Fruit fly (Drosophila melanogaster) Kc167 (cell line): ENCODE results near the gene Mdh1.

Experiments used
- Myc ChIP-seq: fragments of >200 bp; optimal IDR thresholded peaks from 2 replicates; lab custom pipeline; 2017; ENCODE audit warnings: missing external identifiers
- Sin3A ChIP-seq: fragments of >200 bp; optimal IDR thresholded peaks from 2 replicates; lab custom pipeline; 2018; ENCODE audit warnings: missing external identifiers
- h ChIP-seq: fragments of >200 bp; optimal IDR thresholded peaks from 3 replicates; lab custom pipeline; 2018; ENCODE audit warnings: missing external identifiers
- insv ChIP-seq: fragments of >200 bp; optimal IDR thresholded peaks from 3 replicates; lab custom pipeline; 2018; ENCODE audit warnings: missing external identifiers
- psq ChIP-seq: fragments of >200 bp; optimal IDR thresholded peaks from 2 replicates; lab custom pipeline; 2017; ENCODE audit warnings: missing external identifiers
- ttk ChIP-seq: sonication (Bioruptor generic); optimal IDR thresholded peaks from 2 replicates; lab custom pipeline; 2017; ENCODE audit warnings: missing external identifiers

The Mdh1 gene

DNA sequence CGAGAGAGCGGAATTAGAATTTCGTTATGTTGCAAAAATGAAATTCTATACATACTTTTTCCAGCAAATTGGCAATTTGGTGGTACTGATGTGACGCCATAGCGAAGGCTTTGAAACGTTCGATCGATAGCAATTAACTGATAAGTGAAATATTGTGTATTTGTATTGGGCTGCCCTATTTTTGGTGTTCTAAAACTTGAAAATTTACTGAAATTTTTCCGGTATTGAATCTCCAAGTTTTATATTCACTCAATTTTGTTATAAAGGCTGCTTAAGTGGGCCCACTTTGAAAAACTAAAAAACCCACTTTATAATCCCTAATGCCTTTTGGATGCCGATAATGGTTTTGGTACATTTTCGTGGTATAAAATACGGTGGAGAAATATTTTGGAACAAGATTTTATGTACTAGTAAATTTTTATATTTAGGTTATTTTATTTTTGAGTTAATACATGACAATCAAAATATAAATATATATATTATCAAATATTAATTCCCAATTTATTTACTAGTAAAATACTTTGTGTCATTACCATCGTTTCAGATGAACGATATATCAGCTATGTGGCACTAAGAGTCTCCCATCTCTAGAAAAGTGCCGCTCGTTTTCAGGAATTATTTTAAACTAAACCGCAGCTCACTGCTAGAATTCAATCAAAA lies 33.6 kb downstream of the Mdh1 start, which contains the start of the genes Cand1 and pim:
TSS of gene Cand1 (minus strand) at position 300 of the 660 bp plus-strand sequence.
TSS of gene pim (plus strand) at position 582 of the 660 bp plus-strand sequence.
- TF ChIP-seq ttk (lab: Kevin White, UChicago) (no peak), psq (lab: Kevin White, UChicago) (no peak), Myc (lab: Kevin White, UChicago) (no peak), h (lab: Kevin White, UChicago) (no peak), Sin3A (no peak), insv (lab: Kevin White, UChicago) (no peak)

DNA sequence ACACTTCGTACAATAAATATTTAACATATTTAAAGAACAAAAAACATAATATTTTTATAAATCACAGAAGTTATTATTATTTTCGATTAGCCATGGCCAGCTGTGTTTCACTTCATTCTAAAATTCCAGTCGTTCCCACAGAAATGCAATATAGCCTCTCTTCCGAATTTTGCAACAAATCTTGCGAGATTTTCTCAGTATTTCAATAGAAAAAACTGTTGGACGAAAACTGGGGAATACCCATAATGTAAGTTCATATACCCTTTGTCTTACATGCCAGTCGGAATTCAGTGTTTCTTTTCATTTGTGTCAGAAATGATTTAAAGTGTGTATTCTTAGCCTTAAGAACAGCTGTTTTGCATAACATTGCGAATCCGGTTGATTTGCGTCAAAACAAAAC lies 39.6 kb downstream of the Mdh1 start, which contains the start of the genes CtsL4 and ClpP:
TSS of gene CtsL4 (minus strand) at position 90 of the 400 bp plus-strand sequence.
TSS of gene ClpP (plus strand) at position 288 of the 400 bp plus-strand sequence.
- TF ChIP-seq insv (lab: Kevin White, UChicago) (no peak), ttk (lab: Kevin White, UChicago) (no peak), h (lab: Kevin White, UChicago) (no peak), psq (lab: Kevin White, UChicago) (no peak), Sin3A (no peak), Myc (lab: Kevin White, UChicago) (no peak)

DNA sequence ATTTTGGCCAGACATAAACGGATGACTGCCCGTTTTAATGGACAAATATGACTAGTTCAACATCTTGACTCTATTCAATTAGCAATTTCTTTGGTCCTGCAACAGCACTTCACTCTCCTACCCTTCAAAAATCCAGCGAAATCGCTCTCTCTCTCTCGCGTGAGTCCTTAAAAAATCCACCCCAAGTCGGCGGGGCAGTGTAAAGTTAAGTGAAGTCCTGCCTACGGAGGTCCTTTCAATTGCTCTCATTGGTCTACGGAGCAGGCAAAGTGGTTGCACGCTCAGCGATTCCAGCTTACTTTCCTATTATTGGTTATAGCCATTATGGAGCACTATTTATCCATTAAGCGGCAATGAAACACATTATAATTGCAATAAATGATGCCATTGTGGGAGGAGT lies 42.3 kb downstream of the Mdh1 start, which contains the start of gene CG34367:
TSS of gene CG34367 (minus strand) at position 35 of the 400 bp plus-strand sequence.
- TF ChIP-seq psq (lab: Kevin White, UChicago) (no peak), h (lab: Kevin White, UChicago) (no peak), Sin3A (no peak), Myc (lab: Kevin White, UChicago) (no peak), ttk (lab: Kevin White, UChicago) (no peak), insv (lab: Kevin White, UChicago) (no peak)

DNA sequence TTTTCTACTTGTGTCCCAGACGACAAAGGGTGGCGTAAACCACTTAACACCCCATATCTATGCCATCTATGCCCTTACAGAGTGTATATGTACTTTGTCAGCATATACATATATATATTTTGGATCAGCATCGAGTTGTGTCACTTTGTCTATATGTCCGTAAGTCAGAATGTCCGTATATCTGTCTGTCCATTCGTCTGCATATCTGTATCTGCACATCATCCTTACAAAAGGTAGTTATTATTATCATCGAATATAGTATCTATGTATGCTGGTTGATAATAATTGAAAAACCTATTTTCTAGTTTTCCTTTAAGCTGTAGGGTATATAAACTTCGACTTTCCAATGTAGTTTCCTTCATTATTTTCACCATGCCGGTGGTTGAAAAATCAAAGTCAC lies 45.0 kb downstream of the Mdh1 start:
- TF ChIP-seq psq (lab: Kevin White, UChicago), result no peak
- no peak for TF ChIP-seq ttk (lab: Kevin White, UChicago)
- no peak for TF ChIP-seq insv (lab: Kevin White, UChicago)
- no peak for TF ChIP-seq h (lab: Kevin White, UChicago)
- no peak for TF ChIP-seq Sin3A
- TF ChIP-seq Myc (lab: Kevin White, UChicago), result no peak

DNA sequence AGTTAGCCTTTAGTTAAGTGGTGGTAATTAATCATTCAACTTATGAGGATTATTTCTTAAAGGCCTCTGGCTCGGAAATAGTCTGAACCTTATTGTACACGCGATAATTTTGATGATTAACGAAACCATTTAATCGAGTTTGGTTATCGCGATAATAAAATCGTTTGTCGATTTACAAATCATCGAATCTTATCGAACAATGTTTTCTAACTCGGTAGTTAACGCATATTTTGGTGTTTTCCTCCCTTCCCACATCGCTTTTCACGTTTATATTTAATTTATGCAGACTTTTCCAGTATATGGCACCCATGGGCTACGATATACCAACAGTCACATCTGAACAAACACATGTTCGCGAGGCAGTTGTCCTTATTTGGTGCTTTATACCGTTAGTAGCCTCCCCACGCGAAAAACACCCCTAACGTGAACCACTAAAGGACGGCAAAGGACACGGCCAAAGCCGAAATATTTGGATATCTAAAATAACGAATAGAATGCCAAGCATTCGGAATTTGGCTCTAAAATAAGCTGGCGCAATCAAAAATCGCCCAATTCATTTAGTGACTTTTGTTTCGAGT lies 52.0 kb downstream of the Mdh1 start, which contains the start of gene Frmd5:
TSS of gene Frmd5 (plus strand) at position 414 of the 578 bp plus-strand sequence.
- TF ChIP-seq h (lab: Kevin White, UChicago) (no peak), ttk (lab: Kevin White, UChicago) (no peak), insv (lab: Kevin White, UChicago) (no peak), psq (lab: Kevin White, UChicago) (no peak), Sin3A (no peak), Myc (lab: Kevin White, UChicago) (no peak)
